Worm (Caenorhabditis elegans) whole organism, midembryonic: Measurements from ENCODE around the gene srt-74.

ENCODE experiments used
- T22C8.4 ChIP-seq: fragments of 200-800 bp; sonication (Bioruptor generic); IDR thresholded peaks from 2 replicates; pipeline ENCODE4 v1.3.6; 2022; ENCODE audit warnings: missing genetic modification characterization, missing compliant biosample characterization
- cog-1 ChIP-seq: sonication (generic microtip); optimal IDR thresholded peaks from 2 replicates; lab custom pipeline; 2016; ENCODE audit warnings: missing genetic modification characterization, missing compliant biosample characterization
- flt-1 ChIP-seq: fragments of 200-800 bp; sonication (Bioruptor generic); IDR thresholded peaks from 2 replicates; pipeline ENCODE4 v1.3.6; 2022; ENCODE audit warnings: missing genetic modification characterization, missing compliant biosample characterization
- klf-2 ChIP-seq: fragments of 200-800 bp; sonication (Bioruptor generic); conservative IDR thresholded peaks from 2 replicates; pipeline ENCODE4 v1.3.6; 2022; ENCODE audit warnings: missing genetic modification reagents, missing genetic modification characterization, missing compliant biosample characterization
- med-1 ChIP-seq: sonication (generic microtip); optimal IDR thresholded peaks from 2 replicates; lab custom pipeline; 2017; ENCODE audit warnings: missing genetic modification characterization, mild to moderate bottlenecking, missing compliant biosample characterization, antibody characterized with exemption, missing genetic modification reagents; ENCODE audit not compliant: insufficient read depth
- ref-1 ChIP-seq: fragments of 200-800 bp; sonication (Bioruptor generic); conservative IDR thresholded peaks from 2 replicates; pipeline ENCODE4 v1.3.6; 2022; ENCODE audit warnings: missing genetic modification reagents, missing genetic modification characterization, missing compliant biosample characterization
- tab-1 ChIP-seq: fragments of 200-800 bp; sonication (Bioruptor generic); IDR thresholded peaks from 2 replicates; pipeline ENCODE4 v1.3.6; 2022; ENCODE audit warnings: missing genetic modification characterization, missing compliant biosample characterization
- ztf-29 ChIP-seq: fragments of 200-800 bp; sonication (Bioruptor generic); IDR thresholded peaks from 2 replicates; pipeline ENCODE4 v1.3.6; 2022; ENCODE audit warnings: missing genetic modification reagents, missing genetic modification characterization, missing compliant biosample characterization

- TF ChIP-seq tab-1, result no peak
- no peak for TF ChIP-seq cog-1 (tag; lab: Kevin White, UChicago)
- TF ChIP-seq klf-2 (GFP tag; lab: Robert Waterston, UW), result no peak
- TF ChIP-seq ref-1 (GFP tag; lab: Robert Waterston, UW), result no peak
- no peak for TF ChIP-seq flt-1 (GFP tag; lab: Robert Waterston, UW)
- TF ChIP-seq med-1, result no peak
- TF ChIP-seq ztf-29 (GFP tag; lab: Robert Waterston, UW), result no peak
- no peak for TF ChIP-seq T22C8.4 (GFP tag; lab: Robert Waterston, UW)
Observed at ce11 chrV:14285803-14286202, 3.7 kb upstream of the srt-74 start, which contains the start of gene F40G12.11.
